Fruit fly (Drosophila melanogaster) whole organism, embryonic: ENCODE data around the gene CG5846.
A peak's percentile ranks its signal among the peaks of the same experiment; 100 is the strongest.

Experiments
- Abd-B ChIP-seq: fragments of 200-800 bp; sonication (Bioruptor generic); optimal IDR thresholded peaks from 2 replicates; lab custom pipeline; 2018; ENCODE audit warnings: missing biosample characterization, mild to moderate bottlenecking, missing genetic modification characterization, moderate library complexity
- Aef1 ChIP-seq: fragments of 200-800 bp; sonication (Bioruptor generic); IDR thresholded peaks from 3 replicates; pipeline ENCODE4 v1.3.6; 2022; ENCODE audit warnings: missing biosample characterization, missing genetic modification characterization
- CG10147 ChIP-seq: fragments of 200-800 bp; sonication (Bioruptor generic); optimal IDR thresholded peaks from 2 replicates; lab custom pipeline; 2019; ENCODE audit warnings: missing biosample characterization, mild to moderate bottlenecking, missing genetic modification characterization, moderate library complexity
- CG12104 ChIP-seq: fragments of 200-800 bp; sonication (Bioruptor generic); optimal IDR thresholded peaks from 3 replicates; lab custom pipeline; 2016; ENCODE audit warnings: missing biosample characterization, missing genetic modification characterization
- CG13287 ChIP-seq: fragments of 200-800 bp; sonication (Bioruptor generic); IDR thresholded peaks from 2 replicates; pipeline ENCODE4 v1.3.6; 2022; ENCODE audit warnings: missing biosample characterization, missing genetic modification characterization; ENCODE audit not compliant: partially characterized antibody
- CG13424 ChIP-seq: fragments of 200-800 bp; sonication (Bioruptor generic); optimal IDR thresholded peaks from 2 replicates; lab custom pipeline; 2019; ENCODE audit warnings: missing biosample characterization, mild to moderate bottlenecking, missing genetic modification characterization, moderate library complexity
- CG15601 ChIP-seq: fragments of 200-800 bp; sonication (Bioruptor generic); optimal IDR thresholded peaks from 3 replicates; lab custom pipeline; 2019; ENCODE audit warnings: missing biosample characterization, mild to moderate bottlenecking, missing genetic modification characterization, moderate library complexity
- CG15696 ChIP-seq: fragments of 200-800 bp; sonication (Bioruptor generic); optimal IDR thresholded peaks from 2 replicates; lab custom pipeline; 2019; ENCODE audit warnings: missing biosample characterization, mild to moderate bottlenecking, missing genetic modification characterization, moderate library complexity
- CG17359 ChIP-seq: fragments of 200-800 bp; sonication (Bioruptor generic); optimal IDR thresholded peaks from 3 replicates; lab custom pipeline; 2018; ENCODE audit warnings: missing biosample characterization, mild to moderate bottlenecking, missing genetic modification characterization, moderate library complexity
- CG18599 ChIP-seq: fragments of 200-800 bp; sonication (Bioruptor generic); optimal IDR thresholded peaks from 3 replicates; lab custom pipeline; 2017; ENCODE audit warnings: missing biosample characterization, missing genetic modification characterization, mild to moderate bottlenecking, moderate library complexity, missing genetic modification reagents
- CG18619 ChIP-seq: fragments of 200-800 bp; sonication (Bioruptor generic); optimal IDR thresholded peaks from 3 replicates; lab custom pipeline; 2017; ENCODE audit warnings: missing biosample characterization, mild to moderate bottlenecking, missing genetic modification characterization
- CG2120 ChIP-seq: fragments of 200-800 bp; sonication (Bioruptor generic); optimal IDR thresholded peaks from 3 replicates; lab custom pipeline; 2016; ENCODE audit warnings: missing biosample characterization, missing genetic modification characterization
- CG30020 ChIP-seq: fragments of 200-800 bp; optimal IDR thresholded peaks from 2 replicates; lab custom pipeline; 2019; ENCODE audit warnings: missing biosample characterization, mild to moderate bottlenecking, missing genetic modification characterization, moderate library complexity
- CG31224 ChIP-seq: fragments of 200-800 bp; sonication (Bioruptor generic); IDR thresholded peaks from 2 replicates; pipeline ENCODE4 v1.3.6; 2022; ENCODE audit warnings: missing biosample characterization, missing genetic modification characterization
- CG6689 ChIP-seq: fragments of 200-800 bp; sonication (Bioruptor generic); IDR thresholded peaks from 2 replicates; pipeline ENCODE4 v1.3.6; 2022; ENCODE audit warnings: missing biosample characterization, missing genetic modification characterization
- CG6791 ChIP-seq: fragments of 200-800 bp; sonication (Bioruptor generic); IDR thresholded peaks from 3 replicates; pipeline ENCODE4 v1.3.6; 2022; ENCODE audit warnings: missing biosample characterization, missing genetic modification characterization; ENCODE audit not compliant: partially characterized antibody
- CG7271 ChIP-seq: fragments of 200-800 bp; sonication (Bioruptor generic); optimal IDR thresholded peaks from 2 replicates; lab custom pipeline; 2018; ENCODE audit warnings: missing biosample characterization, mild to moderate bottlenecking, missing genetic modification characterization, moderate library complexity
- CG7839 ChIP-seq: fragments of 200-800 bp; sonication (Bioruptor generic); optimal IDR thresholded peaks from 3 replicates; lab custom pipeline; 2018; ENCODE audit warnings: missing biosample characterization, mild to moderate bottlenecking, missing genetic modification characterization, moderate library complexity
- CG8089 ChIP-seq: fragments of 200-800 bp; sonication (Bioruptor generic); optimal IDR thresholded peaks from 3 replicates; lab custom pipeline; 2016; ENCODE audit warnings: missing biosample characterization, missing genetic modification characterization
- CG9437 ChIP-seq: fragments of 200-800 bp; sonication (Bioruptor generic); optimal IDR thresholded peaks from 2 replicates; lab custom pipeline; 2018; ENCODE audit warnings: missing biosample characterization, mild to moderate bottlenecking, missing genetic modification characterization
- D ChIP-seq, 2 experiments: fragments of 200-800 bp in 1 of 2; fragments of >200 bp in 1 of 2; sonication (Bioruptor generic) in 1 of 2; optimal IDR thresholded peaks; 2 replicates in 1 of 2; 3 replicates in 1 of 2; lab custom pipeline; 2017; ENCODE audit warnings: mild to moderate bottlenecking in 1 of 2, missing biosample characterization in 1 of 2, missing genetic modification characterization in 1 of 2, missing genetic modification reagents in 1 of 2
- HLH4C ChIP-seq: fragments of 200-800 bp; sonication (Bioruptor generic); IDR thresholded peaks from 3 replicates; pipeline ENCODE4 v1.3.6; 2022; ENCODE audit warnings: missing biosample characterization, missing genetic modification characterization; ENCODE audit not compliant: partially characterized antibody
- HLH54F ChIP-seq: fragments of 200-800 bp; sonication (Bioruptor generic); optimal IDR thresholded peaks from 3 replicates; lab custom pipeline; 2016; ENCODE audit warnings: missing biosample characterization, missing genetic modification characterization
- Oaz ChIP-seq: fragments of 200-800 bp; sonication (Bioruptor generic); IDR thresholded peaks from 2 replicates; pipeline ENCODE4 v1.3.6; 2022; ENCODE audit warnings: missing biosample characterization, missing genetic modification characterization
- Vsx1 ChIP-seq: fragments of 200-800 bp; sonication (Bioruptor generic); optimal IDR thresholded peaks from 2 replicates; lab custom pipeline; 2017; ENCODE audit warnings: missing biosample characterization, mild to moderate bottlenecking, missing genetic modification characterization, missing genetic modification reagents
- YL-1 ChIP-seq: fragments of 200-800 bp; sonication (Bioruptor generic); optimal IDR thresholded peaks from 3 replicates; lab custom pipeline; 2017; ENCODE audit warnings: missing biosample characterization, mild to moderate bottlenecking, missing genetic modification characterization
- aop ChIP-seq: fragments of 200-800 bp; sonication (Bioruptor generic); IDR thresholded peaks from 2 replicates; pipeline ENCODE4 v1.3.6; 2022; ENCODE audit warnings: missing biosample characterization, missing genetic modification characterization
- ara ChIP-seq: fragments of 200-800 bp; sonication (Bioruptor generic); IDR thresholded peaks from 2 replicates; pipeline ENCODE4 v1.3.6; 2022; ENCODE audit warnings: missing biosample characterization, missing genetic modification characterization
- ase ChIP-seq: fragments of 200-800 bp; sonication (Bioruptor generic); IDR thresholded peaks from 3 replicates; pipeline ENCODE4 v1.3.6; 2022; ENCODE audit warnings: missing biosample characterization, missing genetic modification characterization
- ato ChIP-seq: fragments of 200-800 bp; sonication (Bioruptor generic); IDR thresholded peaks from 2 replicates; pipeline ENCODE4 v1.3.6; 2022; ENCODE audit warnings: missing biosample characterization, missing genetic modification characterization; ENCODE audit not compliant: partially characterized antibody
- btn ChIP-seq: fragments of 200-800 bp; sonication (Bioruptor generic); optimal IDR thresholded peaks from 2 replicates; lab custom pipeline; 2016; ENCODE audit warnings: missing biosample characterization, missing genetic modification characterization
- caup ChIP-seq: fragments of 200-800 bp; sonication (Bioruptor generic); optimal IDR thresholded peaks from 3 replicates; lab custom pipeline; 2017; ENCODE audit warnings: missing biosample characterization, mild to moderate bottlenecking, missing genetic modification characterization, moderate library complexity; ENCODE audit not compliant: severe bottlenecking
- chm ChIP-seq: fragments of 200-800 bp; sonication (Bioruptor generic); IDR thresholded peaks from 2 replicates; pipeline ENCODE4 v1.3.6; 2022; ENCODE audit warnings: missing biosample characterization, missing genetic modification characterization
- crol ChIP-seq: fragments of 200-800 bp; sonication (Bioruptor generic); IDR thresholded peaks from 2 replicates; pipeline ENCODE4 v1.3.6; 2022; ENCODE audit warnings: missing biosample characterization, missing genetic modification characterization
- dimm ChIP-seq: fragments of 200-800 bp; sonication (Bioruptor generic); IDR thresholded peaks from 2 replicates; pipeline ENCODE4 v1.3.6; 2022; ENCODE audit warnings: missing biosample characterization, missing genetic modification characterization
- emc ChIP-seq: fragments of 200-800 bp; sonication (Bioruptor generic); optimal IDR thresholded peaks from 2 replicates; lab custom pipeline; 2016; ENCODE audit warnings: missing biosample characterization, missing genetic modification characterization
- fd64A ChIP-seq: fragments of 200-800 bp; sonication (Bioruptor generic); optimal IDR thresholded peaks from 3 replicates; lab custom pipeline; 2018; ENCODE audit warnings: missing biosample characterization, mild to moderate bottlenecking, missing genetic modification characterization
- fd96Cb ChIP-seq: fragments of 200-800 bp; sonication (Bioruptor generic); optimal IDR thresholded peaks from 2 replicates; lab custom pipeline; 2018; ENCODE audit warnings: missing biosample characterization, mild to moderate bottlenecking, missing genetic modification characterization, moderate library complexity
- nau ChIP-seq: fragments of 200-800 bp; sonication (Bioruptor generic); optimal IDR thresholded peaks from 3 replicates; lab custom pipeline; 2017; ENCODE audit warnings: missing biosample characterization, mild to moderate bottlenecking, missing genetic modification characterization, missing genetic modification reagents
- nerfin-2 ChIP-seq: fragments of 200-800 bp; sonication (Bioruptor generic); IDR thresholded peaks from 2 replicates; pipeline ENCODE4 v1.3.6; 2022; ENCODE audit warnings: missing biosample characterization, missing genetic modification characterization; ENCODE audit not compliant: partially characterized antibody
- pros ChIP-seq: fragments of 200-800 bp; sonication (Bioruptor generic); optimal IDR thresholded peaks from 3 replicates; lab custom pipeline; 2019; ENCODE audit warnings: missing biosample characterization, mild to moderate bottlenecking, missing genetic modification characterization, moderate library complexity
- row ChIP-seq: fragments of 200-800 bp; sonication (Bioruptor generic); IDR thresholded peaks from 3 replicates; pipeline ENCODE4 v1.3.6; 2022; ENCODE audit warnings: missing biosample characterization, missing genetic modification characterization
- seq ChIP-seq: fragments of 200-800 bp; sonication (Bioruptor generic); IDR thresholded peaks from 2 replicates; pipeline ENCODE4 v1.3.6; 2022; ENCODE audit warnings: missing biosample characterization, missing genetic modification characterization
- sisA ChIP-seq: fragments of 200-800 bp; sonication (Bioruptor generic); IDR thresholded peaks from 2 replicates; pipeline ENCODE4 v1.3.6; 2022; ENCODE audit warnings: missing biosample characterization, missing genetic modification characterization
- slbo ChIP-seq: fragments of 200-800 bp; sonication (Bioruptor generic); IDR thresholded peaks from 2 replicates; pipeline ENCODE4 v1.3.6; 2022; ENCODE audit warnings: missing biosample characterization, missing genetic modification characterization
- sug ChIP-seq: fragments of 200-800 bp; optimal IDR thresholded peaks from 2 replicates; lab custom pipeline; 2019; ENCODE audit warnings: missing biosample characterization, mild to moderate bottlenecking, missing genetic modification characterization, moderate library complexity
- wdn ChIP-seq: fragments of 200-800 bp; sonication (Bioruptor generic); IDR thresholded peaks from 2 replicates; pipeline ENCODE4 v1.3.6; 2022; ENCODE audit warnings: missing biosample characterization, missing genetic modification characterization
- zen2 ChIP-seq: fragments of 200-800 bp; sonication (Bioruptor generic); IDR thresholded peaks from 3 replicates; pipeline ENCODE4 v1.3.6; 2022; ENCODE audit warnings: missing biosample characterization, missing genetic modification characterization; ENCODE audit not compliant: partially characterized antibody

CG5846 gene

dm6 chr2L:9956993-9957652, at the start of gene CG5846, which contains the start of gene CG4658:
Gene CG5846 (minus strand): TSS chr2L:9957237.
Gene CG4658 (plus strand): TSS chr2L:9957132.
- TF ChIP-seq ara (GFP tag; lab: Robert Waterston, UW) (peak; percentile 95), sisA (GFP tag; lab: Robert Waterston, UW) (peak; percentile 93), Abd-B (peak; percentile 96), CG8089 (peak; percentile 72), CG7271 (peak; percentile 94), zen2 (GFP tag; lab: Robert Waterston, UW) (no peak), row (GFP tag; lab: Robert Waterston, UW) (peak; percentile 99), CG15601 (tag; lab: Kevin White, UChicago) (peak; percentile 91), wdn (peak; percentile 87), sug (tag; lab: Kevin White, UChicago) (peak; percentile 85), CG6689 (GFP tag; lab: Robert Waterston, UW) (peak; percentile 97), CG15696 (peak; percentile 89), YL-1 (GFP tag; lab: Kevin White, UChicago) (peak; percentile 91), ato (GFP tag; lab: Robert Waterston, UW) (no peak), CG9437 (GFP tag; lab: Kevin White, UChicago) (peak; percentile 83), seq (GFP tag; lab: Robert Waterston, UW) (peak; percentile 80), CG18619 (peak; percentile 87), CG13287 (GFP tag; lab: Robert Waterston, UW) (peak; percentile 41; the same call in 1 of the 2 replicates), fd96Cb (tag; lab: Kevin White, UChicago) (peak; percentile 95), Vsx1 (GFP tag; lab: Kevin White, UChicago) (peak; percentile 83), pros (GFP tag; lab: Kevin White, UChicago) (no peak), ase (GFP tag; lab: Robert Waterston, UW) (peak; percentile 92), CG6791 (GFP tag; lab: Robert Waterston, UW) (no peak), CG31224 (GFP tag; lab: Robert Waterston, UW) (peak; percentile 90), fd64A (GFP tag; lab: Kevin White, UChicago) (no peak), aop (GFP tag; lab: Robert Waterston, UW) (peak; percentile 55; the same call in 1 of the 2 replicates), HLH54F (GFP tag; lab: Kevin White, UChicago) (peak; percentile 75), CG17359 (tag; lab: Kevin White, UChicago) (peak; percentile 96), CG2120 (GFP tag; lab: Kevin White, UChicago) (peak; percentile 95), Oaz (GFP tag; lab: Robert Waterston, UW) (peak; percentile 83), chm (GFP tag; lab: Robert Waterston, UW) (peak; percentile 94), nerfin-2 (GFP tag; lab: Robert Waterston, UW) (no peak), nau (no peak), emc (GFP tag; lab: Kevin White, UChicago) (peak; percentile 30), Aef1 (peak; percentile 93), CG30020 (tag; lab: Kevin White, UChicago) (peak; percentile 78), CG7839 (tag; lab: Kevin White, UChicago) (peak; percentile 96), HLH4C (GFP tag; lab: Robert Waterston, UW) (no peak), btn (GFP tag; lab: Kevin White, UChicago) (no peak), slbo (peak; percentile 95), CG12104 (GFP tag; lab: Kevin White, UChicago) (peak; percentile 85), crol (peak; percentile 39; the same call in 1 of the 2 replicates), CG13424 (tag; lab: Kevin White, UChicago) (peak; percentile 94), dimm (peak; percentile 76), CG18599 (GFP tag; lab: Kevin White, UChicago) (peak; percentile 91), CG10147 (GFP tag; lab: Kevin White, UChicago) (peak; percentile 89), D (optimal IDR thresholded peaks at IDR 0.05; lab: Kevin White, UChicago) (no peak), D (GFP tag; optimal IDR thresholded peaks at IDR 0.05; lab: Kevin White, UChicago) (peak; percentile 84), caup (GFP tag; lab: Kevin White, UChicago) (peak; percentile 88)
